Fruit fly (Drosophila melanogaster): ENCODE measurements around the gene CG10553.

CG10553 gene

dm6 chr3R:25283209-25283670 lies 34.7 kb downstream of the CG10553 start, which contains the start of gene CG31300:
Gene CG31300 (plus strand): TSS chr3R:25283620.
- TF ChIP-seq sv (GFP tag; optimal IDR thresholded peaks at IDR 0.05) = no peak

dm6 chr3R:25281165-25281564 lies 36.7 kb downstream of the CG10553 start, which contains the start of gene CG11892:
Gene CG11892 (plus strand): TSS chr3R:25281548.
- peak; percentile 47 for TF ChIP-seq OdsH (GFP tag; optimal IDR thresholded peaks at IDR 0.05)
- TF ChIP-seq rgr (GFP tag; optimal IDR thresholded peaks at IDR 0.05) = peak; percentile 36
- TF ChIP-seq fru (GFP tag; optimal IDR thresholded peaks at IDR 0.05) = peak; percentile 50
- TF ChIP-seq sage (GFP tag; optimal IDR thresholded peaks at IDR 0.05) = no peak
- peak; percentile 24 for TF ChIP-seq Hnf4 (GFP tag; optimal IDR thresholded peaks at IDR 0.05)
- TF ChIP-seq Sp1 (GFP tag; optimal IDR thresholded peaks at IDR 0.05) = peak; percentile 55
- no peak for TF ChIP-seq brk (GFP tag; optimal IDR thresholded peaks at IDR 0.05)
- TF ChIP-seq HLH106 (tag; optimal IDR thresholded peaks at IDR 0.05) = no peak
- peak; percentile 51 for TF ChIP-seq Hr83 (GFP tag; optimal IDR thresholded peaks at IDR 0.05; ENCODE audit: poor library complexity, severe bottlenecking)
- peak; percentile 57 for TF ChIP-seq br (GFP tag; optimal IDR thresholded peaks at IDR 0.05)

dm6 chr3R:25279796-25280350 lies 38.0 kb downstream of the CG10553 start, which contains the start of gene CG10514:
Gene CG10514 (minus strand): TSS chr3R:25279846.
- TF ChIP-seq sage (GFP tag; optimal IDR thresholded peaks at IDR 0.05) (no peak), pan (optimal IDR thresholded peaks at IDR 0.05) (no peak), N (GFP tag; optimal IDR thresholded peaks at IDR 0.05) (no peak), Dfd (GFP tag; optimal IDR thresholded peaks at IDR 0.05) (no peak), foxo (GFP tag; optimal IDR thresholded peaks at IDR 0.05) (peak in 1 of 2 experiments; percentile 18), woc (GFP tag; optimal IDR thresholded peaks at IDR 0.05) (no peak), rgr (GFP tag; optimal IDR thresholded peaks at IDR 0.05) (peak; percentile 24), dsf (GFP tag; optimal IDR thresholded peaks at IDR 0.05; ENCODE audit: borderline replicate concordance) (no peak), sv (GFP tag; optimal IDR thresholded peaks at IDR 0.05) (no peak), CG32264 (GFP tag; optimal IDR thresholded peaks at IDR 0.05) (no peak), Sp1 (GFP tag; optimal IDR thresholded peaks at IDR 0.05) (peak; percentile 10), psq (GFP tag; optimal IDR thresholded peaks at IDR 0.05) (peak; percentile 18), dmrt93B (GFP tag; optimal IDR thresholded peaks at IDR 0.05) (no peak), Dif (GFP tag; optimal IDR thresholded peaks at IDR 0.05; ENCODE audit: partially characterized antibody) (no peak), br (GFP tag; optimal IDR thresholded peaks at IDR 0.05) (peak; percentile 36), OdsH (GFP tag; optimal IDR thresholded peaks at IDR 0.05) (peak; percentile 43), fru (GFP tag; optimal IDR thresholded peaks at IDR 0.05) (peak; percentile 13), Vsx2 (GFP tag; optimal IDR thresholded peaks at IDR 0.05; ENCODE audit: partially characterized antibody) (no peak), ey (GFP tag; optimal IDR thresholded peaks at IDR 0.05) (peak; percentile 4), Hr83 (GFP tag; optimal IDR thresholded peaks at IDR 0.05; ENCODE audit: poor library complexity, severe bottlenecking) (peak; percentile 77), CG9705 (GFP tag; optimal IDR thresholded peaks at IDR 0.05) (no peak)

- no peak for TF ChIP-seq Mio (GFP tag; optimal IDR thresholded peaks at IDR 0.05)
Measured at dm6 chr3R:25277112-25277511, 40.8 kb downstream of the CG10553 start, which contains the start of gene CG10513. Gene CG10513 (minus strand): TSS chr3R:25277212.

- TF ChIP-seq Mio (GFP tag; optimal IDR thresholded peaks at IDR 0.05) (no peak), OdsH (GFP tag; optimal IDR thresholded peaks at IDR 0.05) (no peak), Dif (GFP tag; optimal IDR thresholded peaks at IDR 0.05; ENCODE audit: partially characterized antibody) (no peak), sage (GFP tag; optimal IDR thresholded peaks at IDR 0.05) (no peak), Hr78 (GFP tag; optimal IDR thresholded peaks at IDR 0.05) (no peak), dsf (GFP tag; optimal IDR thresholded peaks at IDR 0.05; ENCODE audit: borderline replicate concordance) (no peak), dl (GFP tag; optimal IDR thresholded peaks at IDR 0.05; ENCODE audit: insufficient read depth in 1 of 2, partially characterized antibody in 2 of 2) (no peak), CG32264 (GFP tag; optimal IDR thresholded peaks at IDR 0.05) (no peak), Rel (GFP tag; optimal IDR thresholded peaks at IDR 0.05) (no peak), Rel (tag; optimal IDR thresholded peaks at IDR 0.05) (no peak), dmrt93B (GFP tag; optimal IDR thresholded peaks at IDR 0.05) (no peak), Hnf4 (GFP tag; optimal IDR thresholded peaks at IDR 0.05) (no peak), Myc (optimal IDR thresholded peaks at IDR 0.05) (no peak), Jra (GFP tag; optimal IDR thresholded peaks at IDR 0.05) (no peak)
Measured at dm6 chr3R:25275276-25275675, 42.6 kb downstream of the CG10553 start.

Measured in whole organism, wandering third instar larva.